Fruit fly (Drosophila melanogaster): ENCODE measurements around the gene RhoGEF3.

The RhoGEF3 gene

dm6 chr3L:270760-271500 is 6.3 kb upstream of the RhoGEF3 start, which contains the start of gene miple2 (continued):
- TF ChIP-seq CG13287 (GFP tag; IDR thresholded peaks at IDR 0.05; ENCODE audit: partially characterized antibody): no peak
- no peak for TF ChIP-seq CG4360 (GFP tag; IDR thresholded peaks at IDR 0.05)
- TF ChIP-seq Opbp (GFP tag; IDR thresholded peaks at IDR 0.05; ENCODE audit: partially characterized antibody): no peak
- TF ChIP-seq CG6854 (GFP tag; optimal IDR thresholded peaks at IDR 0.05): peak; percentile 31
- TF ChIP-seq Antp (GFP tag; optimal IDR thresholded peaks at IDR 0.05): no peak
- peak; percentile 47 for TF ChIP-seq CG10431 (GFP tag; optimal IDR thresholded peaks at IDR 0.05)
- TF ChIP-seq yki (optimal IDR thresholded peaks at IDR 0.05): no peak
- peak; percentile 40 for TF ChIP-seq CG12744 (GFP tag; optimal IDR thresholded peaks at IDR 0.05)
- no peak for TF ChIP-seq CG31388 (GFP tag; optimal IDR thresholded peaks at IDR 0.05)
- no peak for TF ChIP-seq CG3847 (GFP tag; IDR thresholded peaks at IDR 0.05)
- no peak for TF ChIP-seq ase (GFP tag; IDR thresholded peaks at IDR 0.05)
- TF ChIP-seq CG34376 (GFP tag; optimal IDR thresholded peaks at IDR 0.05): peak; percentile 69
- TF ChIP-seq h (optimal IDR thresholded peaks at IDR 0.05): no peak
- no peak for TF ChIP-seq CG9817 (tag; optimal IDR thresholded peaks at IDR 0.05)
- peak; percentile 4 for TF ChIP-seq gcm2 (GFP tag; optimal IDR thresholded peaks at IDR 0.05)
- peak; percentile 39 for TF ChIP-seq NfI (GFP tag; optimal IDR thresholded peaks at IDR 0.05)
- TF ChIP-seq Rx (GFP tag; IDR thresholded peaks at IDR 0.05): no peak
- TF ChIP-seq CG4282 (GFP tag; optimal IDR thresholded peaks at IDR 0.05): no peak
- no peak for TF ChIP-seq NK7.1 (GFP tag; optimal IDR thresholded peaks at IDR 0.05)
- TF ChIP-seq HLH4C (GFP tag; IDR thresholded peaks at IDR 0.05; ENCODE audit: partially characterized antibody): no peak
- peak; percentile 32 for TF ChIP-seq cwo (GFP tag; optimal IDR thresholded peaks at IDR 0.05)
- TF ChIP-seq CG17612 (GFP tag; IDR thresholded peaks at IDR 0.05): no peak
- TF ChIP-seq CG7839 (tag; optimal IDR thresholded peaks at IDR 0.05): no peak
- peak; percentile 36 for TF ChIP-seq Xbp1 (GFP tag; optimal IDR thresholded peaks at IDR 0.05)
- TF ChIP-seq CG6791 (GFP tag; IDR thresholded peaks at IDR 0.05; ENCODE audit: partially characterized antibody): no peak
- TF ChIP-seq maf-S (GFP tag; optimal IDR thresholded peaks at IDR 0.05): peak; percentile 2
- no peak for TF ChIP-seq zen2 (GFP tag; IDR thresholded peaks at IDR 0.05; ENCODE audit: partially characterized antibody)
- TF ChIP-seq kah (GFP tag; optimal IDR thresholded peaks at IDR 0.05): peak; percentile 41
- peak; percentile 60 for TF ChIP-seq Meics (GFP tag; optimal IDR thresholded peaks at IDR 0.05)
- no peak for TF ChIP-seq dysf (GFP tag; IDR thresholded peaks at IDR 0.05)
- no peak for TF ChIP-seq CG42726 (GFP tag; IDR thresholded peaks at IDR 0.05; ENCODE audit: partially characterized antibody)
- TF ChIP-seq dmrt99B (tag; optimal IDR thresholded peaks at IDR 0.05): peak; percentile 61
- TF ChIP-seq CG3838 (GFP tag; optimal IDR thresholded peaks at IDR 0.05): no peak
- TF ChIP-seq CG6683 (GFP tag; optimal IDR thresholded peaks at IDR 0.05): peak; percentile 56
- TF ChIP-seq Taf1 (GFP tag; IDR thresholded peaks at IDR 0.05): no peak
- TF ChIP-seq Usf (GFP tag; optimal IDR thresholded peaks at IDR 0.05): no peak
- no peak for TF ChIP-seq repo (GFP tag; optimal IDR thresholded peaks at IDR 0.05)
- TF ChIP-seq bigmax (GFP tag; optimal IDR thresholded peaks at IDR 0.05): peak; percentile 7
- no peak for TF ChIP-seq CG7745 (tag; optimal IDR thresholded peaks at IDR 0.05)
- TF ChIP-seq trh (GFP tag; optimal IDR thresholded peaks at IDR 0.05): peak; percentile 12
- no peak for TF ChIP-seq CG7357 (GFP tag; IDR thresholded peaks at IDR 0.05)
- no peak for TF ChIP-seq ro (GFP tag; IDR thresholded peaks at IDR 0.05)
- TF ChIP-seq lov (optimal IDR thresholded peaks at IDR 0.05): no peak
- no peak for TF ChIP-seq lov (GFP tag; IDR thresholded peaks at IDR 0.05)
- TF ChIP-seq twi (tag; optimal IDR thresholded peaks at IDR 0.05): peak; percentile 57
- TF ChIP-seq E2f1 (GFP tag; IDR thresholded peaks at IDR 0.05): 0 out of 2 replicates have a peak, but pooled peaks have one; percentile 11
- peak; percentile 42 for TF ChIP-seq Max (GFP tag; optimal IDR thresholded peaks at IDR 0.05)
- TF ChIP-seq shn (GFP tag; optimal IDR thresholded peaks at IDR 0.05): peak; percentile 41
- no peak for TF ChIP-seq Sry-δ (GFP tag; optimal IDR thresholded peaks at IDR 0.05)
- no peak for TF ChIP-seq CG2889 (GFP tag; IDR thresholded peaks at IDR 0.05)
- TF ChIP-seq ssp (GFP tag; IDR thresholded peaks at IDR 0.05): no peak

All from whole organism, embryonic.